Fruit fly (Drosophila melanogaster): Measurements from ENCODE around the gene DCX-EMAP.

Gene DCX-EMAP

dm6 chr3L:14956288-14957032 is 52.9 kb downstream of the DCX-EMAP start (continued):
- TF ChIP-seq Sry-β (GFP tag; optimal IDR thresholded peaks at IDR 0.05) (no peak), D19B (GFP tag; optimal IDR thresholded peaks at IDR 0.05) (no peak), CG12299 (tag; optimal IDR thresholded peaks at IDR 0.05) (no peak), Xrp1 (GFP tag; IDR thresholded peaks at IDR 0.05) (peak; percentile 70), sim (GFP tag; IDR thresholded peaks at IDR 0.05) (no peak), gcm2 (GFP tag; optimal IDR thresholded peaks at IDR 0.05) (no peak), scrt (GFP tag; optimal IDR thresholded peaks at IDR 0.05) (no peak), CG3726 (GFP tag; IDR thresholded peaks at IDR 0.05) (no peak), CG6689 (GFP tag; IDR thresholded peaks at IDR 0.05) (no peak), Usf (GFP tag; optimal IDR thresholded peaks at IDR 0.05) (no peak), Atf6 (GFP tag; IDR thresholded peaks at IDR 0.05) (no peak), CG4360 (GFP tag; IDR thresholded peaks at IDR 0.05) (no peak), ac (GFP tag; optimal IDR thresholded peaks at IDR 0.05) (peak; percentile 98), az2 (GFP tag; optimal IDR thresholded peaks at IDR 0.05) (no peak), Eip74EF (GFP tag; optimal IDR thresholded peaks at IDR 0.05) (no peak), Lim3 (GFP tag; IDR thresholded peaks at IDR 0.05) (no peak), Myb (GFP tag; optimal IDR thresholded peaks at IDR 0.05) (no peak), jing (GFP tag; optimal IDR thresholded peaks at IDR 0.05) (no peak), bigmax (GFP tag; optimal IDR thresholded peaks at IDR 0.05) (no peak), yki (optimal IDR thresholded peaks at IDR 0.05) (no peak), tgo (GFP tag; IDR thresholded peaks at IDR 0.05) (no peak), sisA (GFP tag; IDR thresholded peaks at IDR 0.05) (no peak), CG15269 (tag; optimal IDR thresholded peaks at IDR 0.05) (no peak), onecut (GFP tag; IDR thresholded peaks at IDR 0.05) (peak; percentile 39; the same call in 1 of the 2 replicates), CG15696 (tag; optimal IDR thresholded peaks at IDR 0.05) (peak; percentile 97), cas (GFP tag; IDR thresholded peaks at IDR 0.05) (no peak), CG18599 (GFP tag; optimal IDR thresholded peaks at IDR 0.05) (no peak), zen2 (GFP tag; IDR thresholded peaks at IDR 0.05; ENCODE audit: partially characterized antibody) (no peak), Oli (tag; optimal IDR thresholded peaks at IDR 0.05) (no peak), hkb (optimal IDR thresholded peaks at IDR 0.05) (no peak), hkb (GFP tag; IDR thresholded peaks at IDR 0.05) (no peak), gsb-n (tag; optimal IDR thresholded peaks at IDR 0.05) (peak; percentile 36), YL-1 (GFP tag; optimal IDR thresholded peaks at IDR 0.05) (peak; percentile 48), knrl (GFP tag; IDR thresholded peaks at IDR 0.05; ENCODE audit: partially characterized antibody) (no peak), CG12391 (tag; optimal IDR thresholded peaks at IDR 0.05) (peak; percentile 9), Dfd (GFP tag; optimal IDR thresholded peaks at IDR 0.05) (no peak), CTCF (GFP tag; optimal IDR thresholded peaks at IDR 0.05) (no peak), Atf3 (GFP tag; optimal IDR thresholded peaks at IDR 0.05) (no peak), CG9609 (GFP tag; optimal IDR thresholded peaks at IDR 0.05) (no peak), schlank (tag; optimal IDR thresholded peaks at IDR 0.05) (no peak), slou (GFP tag; optimal IDR thresholded peaks at IDR 0.05) (no peak), CG33213 (GFP tag; optimal IDR thresholded peaks at IDR 0.05) (peak; percentile 16), Gug (GFP tag; IDR thresholded peaks at IDR 0.05) (no peak), ken (GFP tag; IDR thresholded peaks at IDR 0.05) (no peak), CG14860 (GFP tag; IDR thresholded peaks at IDR 0.05; ENCODE audit: partially characterized antibody) (no peak), CG9797 (GFP tag; optimal IDR thresholded peaks at IDR 0.05) (no peak), CG16779 (GFP tag; IDR thresholded peaks at IDR 0.05) (no peak), Tbp (GFP tag; optimal IDR thresholded peaks at IDR 0.05) (no peak), MESR4 (GFP tag; optimal IDR thresholded peaks at IDR 0.05) (no peak), sug (tag; optimal IDR thresholded peaks at IDR 0.05) (no peak), CG6813 (GFP tag; optimal IDR thresholded peaks at IDR 0.05) (peak; percentile 87)
